Fruit fly (Drosophila melanogaster) whole organism, larva: ENCODE measurements around the gene CG3347.

Experiments used
- noc ChIP-seq: fragments of 200-800 bp; sonication (Bioruptor generic); optimal IDR thresholded peaks from 3 replicates; lab custom pipeline; 2019; ENCODE audit warnings: missing biosample characterization, mild to moderate bottlenecking, missing genetic modification characterization, moderate library complexity

CG3347 gene

DNA sequence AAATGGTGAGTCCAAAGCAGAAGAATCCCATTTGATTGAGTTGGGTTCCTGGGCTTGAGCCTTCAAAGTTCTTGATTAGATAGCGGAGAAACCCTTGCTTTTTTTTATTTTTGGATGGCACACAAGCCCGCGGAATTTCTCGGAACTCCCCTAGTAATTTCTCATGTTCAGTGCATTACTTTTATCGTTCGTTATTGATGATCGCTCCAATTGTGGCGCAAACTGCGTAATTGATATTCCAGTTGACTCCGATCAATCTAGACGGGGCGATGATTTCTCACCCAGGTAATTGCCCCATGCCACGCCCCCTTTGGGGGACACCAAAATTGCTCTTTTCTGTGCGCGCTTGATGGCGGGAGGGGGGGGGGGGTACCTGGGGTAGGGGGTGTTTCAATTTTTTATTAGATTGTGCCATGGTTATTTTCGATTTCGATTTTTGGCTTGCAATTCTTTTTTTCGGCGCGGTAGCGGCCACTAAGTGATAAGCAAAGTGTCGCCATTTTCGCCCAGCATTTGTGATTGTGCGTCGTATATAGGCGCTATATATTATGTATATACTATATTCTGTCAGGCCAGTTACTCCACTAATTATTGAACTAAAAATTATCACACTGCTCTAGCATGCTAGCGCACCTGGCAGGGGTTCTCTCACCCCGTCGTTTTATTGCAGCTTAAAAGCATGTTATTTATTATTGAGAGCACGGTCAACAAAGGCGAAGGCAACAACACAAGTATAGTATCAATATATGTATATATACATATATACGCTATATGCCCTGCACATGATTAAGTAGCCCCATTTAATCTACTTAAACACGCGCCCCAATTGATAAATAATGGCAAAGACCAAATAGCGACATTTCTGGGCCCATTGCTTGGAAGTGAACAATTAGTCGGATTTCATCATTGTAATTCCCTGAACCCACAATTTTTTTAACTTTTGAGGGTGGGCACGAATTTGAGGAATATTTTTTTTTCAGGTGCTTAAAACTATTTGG is 35.9 kb downstream of the CG3347 start:
- peak; percentile 39 for TF ChIP-seq noc (tag; lab: Kevin White, UChicago)

dm6 chr2L:3307189-3307588 is 38.0 kb downstream of the CG3347 start:
- TF ChIP-seq noc (tag; lab: Kevin White, UChicago) = no peak

DNA sequence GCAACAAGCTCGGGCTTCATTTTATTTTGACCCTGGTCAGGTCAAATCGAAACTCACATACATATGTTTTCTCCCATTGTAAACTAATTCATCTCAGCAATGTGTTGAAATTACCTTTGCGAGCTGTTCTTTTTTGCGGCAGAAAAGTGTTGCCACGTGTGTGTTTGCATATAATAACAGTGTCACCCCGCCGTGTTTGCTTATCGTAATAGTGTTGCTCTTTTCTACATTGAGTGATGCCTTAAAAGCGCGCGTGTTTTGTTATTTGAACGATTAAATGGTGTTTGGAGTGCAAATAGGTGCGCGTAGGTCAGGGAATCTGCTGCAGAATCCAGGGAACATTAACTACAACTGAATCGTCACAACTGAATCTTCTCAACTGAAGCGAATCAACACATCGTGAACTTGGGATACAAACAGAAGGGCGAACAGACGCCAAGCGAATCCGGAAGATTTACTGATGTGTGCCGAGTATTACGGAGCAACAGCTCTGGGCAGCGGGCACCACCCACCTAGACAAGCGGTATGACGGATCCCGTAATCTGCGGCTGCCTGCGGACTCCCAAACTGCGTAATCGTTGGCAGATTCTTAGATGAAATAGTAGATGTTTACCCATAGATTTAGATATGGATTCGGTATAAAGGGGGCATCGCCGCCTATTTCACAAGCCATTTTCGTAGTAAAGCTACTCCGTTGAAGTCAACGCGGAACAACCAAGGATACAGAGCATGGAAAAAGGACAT is 39.5 kb downstream of the CG3347 start, which contains the start of gene CG15406:
CG15406 (plus strand) TSS at position 694 of the 744 bp plus-strand sequence.
- TF ChIP-seq noc (tag; lab: Kevin White, UChicago) = no peak

- no peak for TF ChIP-seq noc (tag; lab: Kevin White, UChicago)
These were observed 50.6 kb downstream of the CG3347 start, which contains the start of the genes Fign and CG8837 for dm6 chr2L:3319731-3320295. Gene Fign, minus strand, starts transcription at chr2L:3319872. Gene CG8837, plus strand, starts transcription at chr2L:3320245.
